Worm (Caenorhabditis elegans) whole organism, L4 larva: Measurements from ENCODE around the gene grwd-1.

Experiments used
- D1046.2 ChIP-seq: fragments of 200-800 bp; sonication (Bioruptor generic); IDR thresholded peaks from 2 replicates; pipeline ENCODE4 v1.3.6; 2022; ENCODE audit warnings: missing genetic modification characterization, missing compliant biosample characterization
- F26F4.8 ChIP-seq: fragments of 200-800 bp; sonication (Bioruptor generic); conservative IDR thresholded peaks from 2 replicates; pipeline ENCODE4 v1.3.6; 2022; ENCODE audit warnings: missing genetic modification characterization, missing compliant biosample characterization
- F37D6.2 ChIP-seq: sonication (generic microtip); optimal IDR thresholded peaks from 2 replicates; lab custom pipeline; 2016; ENCODE audit warnings: mild to moderate bottlenecking, missing genetic modification characterization, missing compliant biosample characterization
- F49E8.2 ChIP-seq: sonication (generic microtip); optimal IDR thresholded peaks from 2 replicates; lab custom pipeline; 2016; ENCODE audit warnings: missing compliant biosample characterization, mild to moderate bottlenecking, missing genetic modification characterization, borderline replicate concordance
- R02D3.7 ChIP-seq: fragments of 150-350 bp; sonication (generic microtip); optimal IDR thresholded peaks from 3 replicates; lab custom pipeline; 2014; ENCODE audit warnings: missing biosample characterization, missing genetic modification characterization
- T26A8.4 ChIP-seq: fragments of 200-800 bp; sonication (Bioruptor generic); IDR thresholded peaks from 2 replicates; pipeline ENCODE4 v1.3.6; 2022; ENCODE audit warnings: missing genetic modification characterization, missing compliant biosample characterization
- Y48G9A.11 ChIP-seq: fragments of 200-800 bp; sonication (Bioruptor generic); IDR thresholded peaks from 2 replicates; pipeline ENCODE4 v1.3.6; 2022; ENCODE audit warnings: missing genetic modification reagents, missing genetic modification characterization, missing compliant biosample characterization
- aha-1 ChIP-seq: fragments of 150-350 bp; peaks from one replicate; lab custom pipeline; 2014; ENCODE audit warnings: missing biosample characterization, missing genetic modification characterization
- ceh-28 ChIP-seq: fragments of 150-350 bp; optimal IDR thresholded peaks from 2 replicates; lab custom pipeline; 2014; ENCODE audit warnings: missing biosample characterization, missing genetic modification reagents, missing genetic modification characterization
- ceh-82 ChIP-seq: sonication (generic microtip); optimal IDR thresholded peaks from 2 replicates; lab custom pipeline; 2017; ENCODE audit warnings: missing biosample characterization, missing genetic modification characterization
- ces-1 ChIP-seq: fragments of 150-350 bp; sonication (generic microtip); optimal IDR thresholded peaks from 4 replicates; lab custom pipeline; 2014; ENCODE audit warnings: missing biosample characterization, missing genetic modification reagents, missing genetic modification characterization
- cey-2 ChIP-seq: sonication (generic microtip); optimal IDR thresholded peaks from 3 replicates; lab custom pipeline; 2017; ENCODE audit warnings: missing genetic modification characterization, mild to moderate bottlenecking, missing compliant biosample characterization, antibody characterized with exemption, borderline replicate concordance; ENCODE audit not compliant: insufficient read depth
- daf-12 ChIP-seq: fragments of 150-350 bp; optimal IDR thresholded peaks from 2 replicates; lab custom pipeline; 2014; ENCODE audit warnings: missing biosample characterization, missing genetic modification reagents, missing genetic modification characterization
- daf-8 ChIP-seq: fragments of 200-800 bp; sonication (Bioruptor generic); IDR thresholded peaks from 2 replicates; pipeline ENCODE4 v1.3.6; 2022; ENCODE audit warnings: missing genetic modification characterization, missing compliant biosample characterization
- dmd-9 ChIP-seq: fragments of 200-800 bp; sonication (Bioruptor generic); IDR thresholded peaks from 2 replicates; pipeline ENCODE4 v1.3.6; 2022; ENCODE audit warnings: missing genetic modification reagents, missing genetic modification characterization, missing compliant biosample characterization
- dpl-1 ChIP-seq: fragments of 150-350 bp; optimal IDR thresholded peaks from 2 replicates; lab custom pipeline; 2014; ENCODE audit warnings: missing biosample characterization, missing genetic modification reagents, missing genetic modification characterization
- duxl-1 ChIP-seq: sonication (generic microtip); optimal IDR thresholded peaks from 2 replicates; lab custom pipeline; 2016; ENCODE audit warnings: mild to moderate bottlenecking, missing genetic modification characterization, moderate library complexity, missing compliant biosample characterization; ENCODE audit not compliant: poor library complexity
- egl-27 ChIP-seq: sonication (generic microtip); optimal IDR thresholded peaks from 3 replicates; lab custom pipeline; 2017; ENCODE audit warnings: missing biosample characterization, missing genetic modification reagents, missing genetic modification characterization
- egl-43 ChIP-seq: fragments of 200-800 bp; sonication (Bioruptor generic); IDR thresholded peaks from 2 replicates; pipeline ENCODE4 v1.3.6; 2022; ENCODE audit warnings: missing genetic modification reagents, missing genetic modification characterization, missing compliant biosample characterization
- fkh-10 ChIP-seq: fragments of 150-350 bp; optimal IDR thresholded peaks from 2 replicates; lab custom pipeline; 2014; ENCODE audit warnings: missing biosample characterization, missing genetic modification reagents, missing genetic modification characterization
- fos-1 ChIP-seq: fragments of 150-350 bp; optimal IDR thresholded peaks from 2 replicates; lab custom pipeline; 2014; ENCODE audit warnings: missing biosample characterization, missing genetic modification characterization
- gei-8 ChIP-seq: fragments of 200-800 bp; sonication (Bioruptor generic); optimal IDR thresholded peaks from 2 replicates; lab custom pipeline; 2018; ENCODE audit warnings: mild to moderate bottlenecking, missing genetic modification characterization, missing compliant biosample characterization
- lim-7 ChIP-seq: fragments of 200-800 bp; sonication (Bioruptor generic); IDR thresholded peaks from 2 replicates; pipeline ENCODE4 v1.3.6; 2022; ENCODE audit warnings: missing genetic modification characterization, missing compliant biosample characterization
- lin-13 ChIP-seq: fragments of 150-350 bp; optimal IDR thresholded peaks from 2 replicates; lab custom pipeline; 2014; ENCODE audit warnings: missing biosample characterization, missing genetic modification reagents, missing genetic modification characterization
- lin-15B ChIP-seq: fragments of 150-350 bp; sonication (generic microtip); optimal IDR thresholded peaks from 3 replicates; lab custom pipeline; 2014; ENCODE audit warnings: missing biosample characterization, missing genetic modification characterization
- lin-38 ChIP-seq: fragments of 200-800 bp; sonication (Bioruptor generic); IDR thresholded peaks from 2 replicates; pipeline ENCODE4 v1.3.6; 2022; ENCODE audit warnings: missing genetic modification reagents, missing genetic modification characterization, missing compliant biosample characterization
- lin-39 ChIP-seq: fragments of 150-350 bp; optimal IDR thresholded peaks from 2 replicates; lab custom pipeline; 2014; ENCODE audit warnings: missing biosample characterization, missing genetic modification reagents, missing genetic modification characterization
- lir-3 ChIP-seq: sonication (generic microtip); optimal IDR thresholded peaks from 2 replicates; lab custom pipeline; 2016; ENCODE audit warnings: mild to moderate bottlenecking, missing genetic modification characterization, missing compliant biosample characterization
- lsy-2 ChIP-seq, 2 experiments: fragments of 150-350 bp in 1 of 2; sonication (generic microtip) in 1 of 2; optimal IDR thresholded peaks; 2 replicates each; lab custom pipeline; 2014 to 2017; ENCODE audit warnings: missing biosample characterization in 2 of 2, missing genetic modification characterization in 2 of 2
- mdt-29 ChIP-seq: fragments of 200-800 bp; sonication (Bioruptor generic); IDR thresholded peaks from 2 replicates; pipeline ENCODE4 v1.3.6; 2022; ENCODE audit warnings: missing genetic modification reagents, missing genetic modification characterization, missing compliant biosample characterization
- mes-2 ChIP-seq: sonication (generic microtip); optimal IDR thresholded peaks from 2 replicates; lab custom pipeline; 2016; ENCODE audit warnings: missing genotype, mild to moderate bottlenecking, missing genetic modification characterization, missing compliant biosample characterization; ENCODE audit not compliant: poor library complexity, severe bottlenecking
- mxl-3 ChIP-seq: fragments of 200-800 bp; sonication (Bioruptor generic); optimal IDR thresholded peaks from 2 replicates; lab custom pipeline; 2018; ENCODE audit warnings: mild to moderate bottlenecking, missing genetic modification characterization, missing compliant biosample characterization
- nhr-102 ChIP-seq: sonication (generic microtip); optimal IDR thresholded peaks from 2 replicates; lab custom pipeline; 2016; ENCODE audit warnings: mild to moderate bottlenecking, missing genetic modification characterization, moderate library complexity, missing compliant biosample characterization
- nhr-11 ChIP-seq: fragments of 150-350 bp; optimal IDR thresholded peaks from 2 replicates; lab custom pipeline; 2014; ENCODE audit warnings: missing biosample characterization, missing genetic modification characterization
- nhr-111 ChIP-seq: fragments of 200-800 bp; sonication (Bioruptor generic); optimal IDR thresholded peaks from 2 replicates; lab custom pipeline; 2018; ENCODE audit warnings: mild to moderate bottlenecking, missing genetic modification characterization, missing compliant biosample characterization
- nhr-25 ChIP-seq: sonication (generic microtip); optimal IDR thresholded peaks from 2 replicates; lab custom pipeline; 2017; ENCODE audit warnings: missing genetic modification characterization, mild to moderate bottlenecking, missing compliant biosample characterization, antibody characterized with exemption, moderate library complexity, borderline replicate concordance; ENCODE audit not compliant: insufficient read depth
- nhr-28 ChIP-seq: fragments of 150-350 bp; optimal IDR thresholded peaks from 2 replicates; lab custom pipeline; 2014; ENCODE audit warnings: missing biosample characterization, missing genetic modification characterization
- nhr-41 ChIP-seq: fragments of 200-800 bp; sonication (Bioruptor generic); IDR thresholded peaks from 2 replicates; pipeline ENCODE4 v1.3.6; 2022; ENCODE audit warnings: missing genetic modification reagents, missing genetic modification characterization, missing compliant biosample characterization
- nhr-42 ChIP-seq: fragments of 200-800 bp; sonication (Bioruptor generic); IDR thresholded peaks from 2 replicates; pipeline ENCODE4 v1.3.6; 2022; ENCODE audit warnings: missing genetic modification characterization, missing compliant biosample characterization
- pha-4 ChIP-seq, 2 experiments: fragments of 150-350 bp in 1 of 2; fragments of 200-800 bp in 1 of 2; sonication (Bioruptor generic) in 1 of 2; IDR thresholded peaks in 1 of 2; optimal IDR thresholded peaks in 1 of 2; 2 replicates each; pipeline versions ENCODE4 v1.3.6 to Lab custom; 2014 to 2022; ENCODE audit warnings: missing genetic modification characterization in 2 of 2, missing genetic modification reagents in 2 of 2, missing biosample characterization in 1 of 2, missing compliant biosample characterization in 1 of 2
- php-3 ChIP-seq: fragments of 200-800 bp; sonication (Bioruptor generic); IDR thresholded peaks from 2 replicates; pipeline ENCODE4 v1.3.6; 2022; ENCODE audit warnings: missing genetic modification reagents, missing genetic modification characterization, missing compliant biosample characterization
- rbr-2 ChIP-seq: sonication (generic microtip); optimal IDR thresholded peaks from 2 replicates; lab custom pipeline; 2016; ENCODE audit warnings: missing genotype, missing genetic modification characterization, missing compliant biosample characterization
- snpc-1.2 ChIP-seq: fragments of 200-800 bp; sonication (Bioruptor generic); IDR thresholded peaks from 2 replicates; pipeline ENCODE4 v1.3.6; 2022; ENCODE audit warnings: missing genetic modification reagents, missing genetic modification characterization, missing compliant biosample characterization
- tra-1 ChIP-seq: fragments of 200-800 bp; sonication (Bioruptor generic); IDR thresholded peaks from 2 replicates; pipeline ENCODE4 v1.3.6; 2022; ENCODE audit warnings: missing genetic modification reagents, missing genetic modification characterization, missing compliant biosample characterization
- unc-130 ChIP-seq: sonication (generic microtip); optimal IDR thresholded peaks from 2 replicates; lab custom pipeline; 2016; ENCODE audit warnings: missing genetic modification reagents, missing genetic modification characterization, missing compliant biosample characterization
- unc-39 ChIP-seq: sonication (generic microtip); optimal IDR thresholded peaks from 2 replicates; lab custom pipeline; 2017; ENCODE audit warnings: missing biosample characterization, missing genetic modification characterization
- vab-7 ChIP-seq: fragments of 200-800 bp; sonication (Bioruptor generic); IDR thresholded peaks from 2 replicates; pipeline ENCODE4 v1.3.6; 2022; ENCODE audit warnings: missing genetic modification reagents, missing genetic modification characterization, missing compliant biosample characterization
- zag-1 ChIP-seq: fragments of 150-350 bp; optimal IDR thresholded peaks from 2 replicates; lab custom pipeline; 2014; ENCODE audit warnings: missing biosample characterization, missing genetic modification characterization
- zfp-3 ChIP-seq: fragments of 200-800 bp; sonication (Bioruptor generic); conservative IDR thresholded peaks from 2 replicates; pipeline ENCODE4 v1.3.6; 2022; ENCODE audit warnings: missing genetic modification reagents, missing genetic modification characterization, missing compliant biosample characterization
- zip-11 ChIP-seq: fragments of 200-800 bp; sonication (Bioruptor generic); IDR thresholded peaks from 2 replicates; pipeline ENCODE4 v1.3.6; 2022; ENCODE audit warnings: missing genetic modification characterization, missing compliant biosample characterization
- zip-2 ChIP-seq: fragments of 150-350 bp; optimal IDR thresholded peaks from 2 replicates; lab custom pipeline; 2014; ENCODE audit warnings: missing biosample characterization, missing genetic modification characterization

grwd-1 gene

DNA sequence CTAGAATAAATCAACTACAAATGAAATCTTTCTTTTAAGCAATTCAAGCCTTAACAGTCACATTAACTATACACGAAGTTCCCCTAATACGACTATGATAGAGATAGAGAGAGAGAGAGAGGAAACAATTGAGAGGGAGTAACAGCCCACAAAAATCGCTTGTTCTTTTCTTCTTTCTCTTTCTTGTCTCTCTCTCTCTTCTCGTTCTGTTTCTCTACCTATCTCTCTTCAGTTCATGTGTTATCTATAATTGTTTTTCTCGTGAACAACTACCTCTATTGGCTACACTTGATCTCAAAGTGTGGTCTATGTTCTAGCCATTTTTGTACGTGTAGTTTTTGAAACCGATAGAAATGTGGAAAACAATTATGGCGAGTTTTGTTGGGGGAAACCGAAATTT, 49.4 kb downstream of the grwd-1 start (continued):
- TF ChIP-seq R02D3.7 (no peak), gei-8 (no peak), tra-1 (GFP tag; lab: Robert Waterston, UW) (0 out of 2 replicates have a peak, but pooled peaks have one; percentile 27), dpl-1 (peak; percentile 13), nhr-111 (no peak), fos-1 (tag; lab: Kevin White, UChicago) (no peak), nhr-41 (GFP tag; lab: Robert Waterston, UW) (no peak), F49E8.2 (tag; lab: Kevin White, UChicago) (no peak), zag-1 (tag; lab: Kevin White, UChicago) (no peak), nhr-11 (tag; lab: Kevin White, UChicago) (peak; percentile 85), nhr-28 (tag; lab: Kevin White, UChicago) (peak; percentile 100), vab-7 (GFP tag; lab: Robert Waterston, UW) (no peak), nhr-25 (tag; lab: Kevin White, UChicago) (peak; percentile 59), F37D6.2 (no peak), cey-2 (tag; lab: Kevin White, UChicago) (no peak), Y48G9A.11 (GFP tag; lab: Robert Waterston, UW) (no peak), lin-38 (no peak), mes-2 (peak; percentile 35), nhr-42 (GFP tag; lab: Robert Waterston, UW) (no peak), zip-2 (tag; lab: Kevin White, UChicago) (no peak), daf-8 (no peak), F26F4.8 (no peak), nhr-102 (tag; lab: Kevin White, UChicago) (peak; percentile 71), ceh-82 (tag; lab: Kevin White, UChicago) (no peak), ces-1 (GFP tag; lab: Kevin White, UChicago) (no peak), lsy-2 (tag; optimal IDR thresholded peaks at IDR 0.05; lab: Kevin White, UChicago) (peak; percentile 19 to 55), lin-15B (tag; lab: Kevin White, UChicago) (no peak), egl-43 (GFP tag; lab: Robert Waterston, UW) (no peak), D1046.2 (GFP tag; lab: Robert Waterston, UW) (no peak), lim-7 (GFP tag; lab: Robert Waterston, UW) (no peak), mxl-3 (peak; percentile 10), duxl-1 (tag; lab: Kevin White, UChicago) (no peak), fkh-10 (no peak), lir-3 (tag; lab: Kevin White, UChicago) (no peak), unc-39 (tag; lab: Kevin White, UChicago) (no peak), dmd-9 (GFP tag; lab: Robert Waterston, UW) (no peak), daf-12 (tag; lab: Kevin White, UChicago) (no peak), pha-4 (GFP tag; IDR thresholded peaks at IDR 0.05; lab: Robert Waterston, UW) (0 out of 2 replicates have a peak, but pooled peaks have one; percentile 18), pha-4 (tag; optimal IDR thresholded peaks at IDR 0.05; lab: Kevin White, UChicago) (no peak), snpc-1.2 (GFP tag; lab: Robert Waterston, UW) (no peak), php-3 (GFP tag; lab: Robert Waterston, UW) (no peak), T26A8.4 (GFP tag; lab: Robert Waterston, UW) (no peak), rbr-2 (peak; percentile 28), mdt-29 (GFP tag; lab: Robert Waterston, UW) (no peak), zip-11 (GFP tag; lab: Robert Waterston, UW) (no peak), unc-130 (GFP tag; lab: Kevin White, UChicago) (no peak), lin-39 (tag; lab: Kevin White, UChicago) (no peak), aha-1 (tag; lab: Kevin White, UChicago) (peak; percentile 64), ceh-28 (no peak), zfp-3 (no peak), egl-27 (tag; lab: Kevin White, UChicago) (no peak), lin-13 (GFP tag; lab: Kevin White, UChicago) (no peak)
